Fruit fly (Drosophila melanogaster) whole organism, embryonic: ENCODE measurements around the gene CG14454.

Experiments used
- Bgb ChIP-seq: fragments of 200-800 bp; sonication (Bioruptor generic); IDR thresholded peaks from 2 replicates; pipeline ENCODE4 v1.3.6; 2022; ENCODE audit warnings: missing biosample characterization, missing genetic modification characterization; ENCODE audit not compliant: partially characterized antibody
- CG13287 ChIP-seq: fragments of 200-800 bp; sonication (Bioruptor generic); IDR thresholded peaks from 2 replicates; pipeline ENCODE4 v1.3.6; 2022; ENCODE audit warnings: missing biosample characterization, missing genetic modification characterization; ENCODE audit not compliant: partially characterized antibody
- CG8359 ChIP-seq: fragments of 200-800 bp; sonication (Bioruptor generic); optimal IDR thresholded peaks from 2 replicates; lab custom pipeline; 2017; ENCODE audit warnings: missing biosample characterization, mild to moderate bottlenecking, missing genetic modification characterization, borderline replicate concordance
- MESR4 ChIP-seq: fragments of 200-800 bp; sonication (Bioruptor generic); optimal IDR thresholded peaks from 2 replicates; lab custom pipeline; 2018; ENCODE audit warnings: missing biosample characterization, mild to moderate bottlenecking, missing genetic modification characterization, moderate library complexity
- chif ChIP-seq, 2 experiments: fragments of 200-800 bp; sonication (Bioruptor generic); optimal IDR thresholded peaks; 3 replicates each; lab custom pipeline; 2016; ENCODE audit warnings: missing biosample characterization in 2 of 2, missing genetic modification characterization in 2 of 2
- ftz-f1 ChIP-seq: fragments of 200-800 bp; sonication (Bioruptor generic); optimal IDR thresholded peaks from 2 replicates; lab custom pipeline; 2016; ENCODE audit warnings: missing biosample characterization, missing genetic modification characterization
- hth ChIP-seq: fragments of >200 bp; optimal IDR thresholded peaks from 2 replicates; lab custom pipeline; 2017; ENCODE audit warnings: inconsistent platforms
- ken ChIP-seq: fragments of 200-800 bp; sonication (Bioruptor generic); IDR thresholded peaks from 3 replicates; pipeline ENCODE4 v1.3.6; 2022; ENCODE audit warnings: missing biosample characterization, missing genetic modification characterization

dm6 chr3L:22695653-22696052, 3.3 kb upstream of the CG14454 start, which contains the start of gene CG14452:
- TF ChIP-seq Bgb (GFP tag; lab: Robert Waterston, UW) (no peak), ken (GFP tag; lab: Robert Waterston, UW) (no peak), CG13287 (no peak), CG8359 (GFP tag; lab: Kevin White, UChicago) (no peak), ftz-f1 (GFP tag; lab: Kevin White, UChicago) (no peak), hth (lab: Kevin White, UChicago) (no peak), chif (GFP tag; optimal IDR thresholded peaks at IDR 0.05; lab: Kevin White, UChicago) (no peak), MESR4 (GFP tag; lab: Kevin White, UChicago) (no peak)
